Worm (Caenorhabditis elegans) whole organism, L1 larva: ENCODE data around the gene cdka-1.

Experiments used
- C04F5.9 ChIP-seq: sonication (generic microtip); optimal IDR thresholded peaks from 2 replicates; lab custom pipeline; 2016; ENCODE audit warnings: missing genetic modification characterization, missing compliant biosample characterization
- C16A3.4 ChIP-seq: fragments of 150-350 bp; optimal IDR thresholded peaks from 2 replicates; lab custom pipeline; 2014; ENCODE audit warnings: missing biosample characterization, missing genetic modification characterization
- F16B12.6 ChIP-seq: fragments of 150-350 bp; optimal IDR thresholded peaks from 2 replicates; lab custom pipeline; 2014; ENCODE audit warnings: missing biosample characterization, missing genetic modification characterization
- alr-1 ChIP-seq: fragments of 200-800 bp; sonication (Bioruptor generic); optimal IDR thresholded peaks from 2 replicates; lab custom pipeline; 2018; ENCODE audit warnings: borderline replicate concordance, mild to moderate bottlenecking, missing genetic modification characterization, missing compliant biosample characterization
- ceh-63 ChIP-seq: fragments of 200-800 bp; sonication (Bioruptor generic); optimal IDR thresholded peaks from 2 replicates; lab custom pipeline; 2018; ENCODE audit warnings: mild to moderate bottlenecking, missing genetic modification characterization, missing compliant biosample characterization
- ceh-8 ChIP-seq: fragments of 200-800 bp; sonication (Bioruptor generic); optimal IDR thresholded peaks from 2 replicates; lab custom pipeline; 2018; ENCODE audit warnings: mild to moderate bottlenecking, missing genetic modification characterization, moderate library complexity, missing compliant biosample characterization
- ceh-82 ChIP-seq, 3 experiments: fragments of 150-350 bp in 1 of 3; sonication (generic microtip) in 2 of 3; optimal IDR thresholded peaks; 2 replicates each; lab custom pipeline; 2014 to 2017; ENCODE audit warnings: missing biosample characterization in 3 of 3, missing genetic modification characterization in 3 of 3
- ceh-90 ChIP-seq: sonication (generic microtip); optimal IDR thresholded peaks from 2 replicates; lab custom pipeline; 2016; ENCODE audit warnings: missing genetic modification characterization, missing compliant biosample characterization
- ces-1 ChIP-seq: fragments of 150-350 bp; optimal IDR thresholded peaks from 2 replicates; lab custom pipeline; 2014; ENCODE audit warnings: missing biosample characterization, missing genetic modification reagents, missing genetic modification characterization
- dpl-1 ChIP-seq, 3 experiments: fragments of 150-350 bp in 2 of 3; sonication (generic microtip) in 1 of 3; optimal IDR thresholded peaks; 2 replicates each; lab custom pipeline; 2014 to 2017; ENCODE audit warnings: missing biosample characterization in 3 of 3, missing genetic modification characterization in 3 of 3, missing genetic modification reagents in 3 of 3
- dsc-1 ChIP-seq: sonication (generic microtip); optimal IDR thresholded peaks from 2 replicates; lab custom pipeline; 2016; ENCODE audit warnings: mild to moderate bottlenecking, missing genetic modification characterization, missing compliant biosample characterization
- efl-1 ChIP-seq, 4 experiments: fragments of 150-350 bp; optimal IDR thresholded peaks in 3 of 4; peaks in 1 of 4; 1 replicate in 1 of 4; 2 replicates in 3 of 4; lab custom pipeline; 2014; ENCODE audit warnings: missing biosample characterization in 2 of 4, missing genetic modification characterization in 2 of 4, missing genetic modification reagents in 2 of 4
- egl-13 ChIP-seq: sonication (generic microtip); optimal IDR thresholded peaks from 2 replicates; lab custom pipeline; 2016; ENCODE audit warnings: missing genotype, missing genetic modification reagents, missing genetic modification characterization, missing compliant biosample characterization
- egl-27 ChIP-seq, 2 experiments: fragments of 150-350 bp in 1 of 2; sonication (generic microtip); optimal IDR thresholded peaks; 3 replicates each; lab custom pipeline; 2017 to 2018; ENCODE audit warnings: missing biosample characterization in 2 of 2, missing genetic modification characterization in 2 of 2, missing genetic modification reagents in 2 of 2
- elt-2 ChIP-seq: sonication (generic microtip); optimal IDR thresholded peaks from 2 replicates; lab custom pipeline; 2016; ENCODE audit warnings: missing genetic modification characterization, mild to moderate bottlenecking, inconsistent platforms, missing compliant biosample characterization, missing genetic modification reagents
- elt-3 ChIP-seq, 6 experiments: fragments of 150-350 bp in 1 of 6; sonication (generic microtip); optimal IDR thresholded peaks; 2 replicates each; lab custom pipeline; 2017 to 2018; ENCODE audit warnings: missing biosample characterization in 6 of 6, missing genetic modification characterization in 6 of 6, inconsistent platforms in 1 of 6
- ets-5 ChIP-seq: fragments of 200-800 bp; sonication (Bioruptor generic); IDR thresholded peaks from 2 replicates; pipeline ENCODE4 v1.3.6; 2022; ENCODE audit warnings: missing genetic modification characterization, missing compliant biosample characterization
- fkh-10 ChIP-seq: sonication (generic microtip); optimal IDR thresholded peaks from 2 replicates; lab custom pipeline; 2017; ENCODE audit warnings: missing biosample characterization, missing genetic modification reagents, missing genetic modification characterization
- fkh-8 ChIP-seq: sonication (generic microtip); optimal IDR thresholded peaks from 2 replicates; lab custom pipeline; 2016; ENCODE audit warnings: mild to moderate bottlenecking, missing genetic modification characterization, missing compliant biosample characterization
- fos-1 ChIP-seq: fragments of 150-350 bp; optimal IDR thresholded peaks from 2 replicates; lab custom pipeline; 2014; ENCODE audit warnings: missing biosample characterization, missing genetic modification characterization
- hlh-4 ChIP-seq: sonication (generic microtip); optimal IDR thresholded peaks from 2 replicates; lab custom pipeline; 2016; ENCODE audit warnings: mild to moderate bottlenecking, missing genetic modification characterization, missing compliant biosample characterization
- hpl-2 ChIP-seq: fragments of 150-350 bp; optimal IDR thresholded peaks from 2 replicates; lab custom pipeline; 2014; ENCODE audit warnings: missing biosample characterization, missing genetic modification reagents, missing genetic modification characterization
- jun-1 ChIP-seq: fragments of 150-350 bp; optimal IDR thresholded peaks from 2 replicates; lab custom pipeline; 2014; ENCODE audit warnings: missing biosample characterization, missing genetic modification reagents, missing genetic modification characterization
- lin-14 ChIP-seq: fragments of 200-800 bp; sonication (Bioruptor generic); optimal IDR thresholded peaks from 2 replicates; lab custom pipeline; 2018; ENCODE audit warnings: mild to moderate bottlenecking, missing genetic modification characterization, moderate library complexity, missing compliant biosample characterization
- lin-35 ChIP-seq, 2 experiments: fragments of 150-350 bp; optimal IDR thresholded peaks; 2 replicates each; lab custom pipeline; 2014; ENCODE audit warnings: missing biosample characterization in 2 of 2, missing genetic modification characterization in 2 of 2, missing genetic modification reagents in 2 of 2
- lin-39 ChIP-seq: fragments of 150-350 bp; optimal IDR thresholded peaks from 2 replicates; lab custom pipeline; 2014; ENCODE audit warnings: missing biosample characterization, missing genetic modification reagents, missing genetic modification characterization
- lir-3 ChIP-seq: sonication (generic microtip); optimal IDR thresholded peaks from 2 replicates; lab custom pipeline; 2016; ENCODE audit warnings: mild to moderate bottlenecking, missing genetic modification characterization, moderate library complexity, missing compliant biosample characterization; ENCODE audit not compliant: poor library complexity
- mdl-1 ChIP-seq, 2 experiments: fragments of 150-350 bp; optimal IDR thresholded peaks; 2 replicates each; lab custom pipeline; 2014 to 2017; ENCODE audit warnings: missing biosample characterization in 2 of 2, missing genetic modification characterization in 2 of 2, inconsistent platforms in 1 of 2
- mef-2 ChIP-seq: fragments of 150-350 bp; optimal IDR thresholded peaks from 2 replicates; lab custom pipeline; 2014; ENCODE audit warnings: missing biosample characterization, missing genetic modification characterization
- nhr-12 ChIP-seq: sonication (generic microtip); optimal IDR thresholded peaks from 2 replicates; lab custom pipeline; 2017; ENCODE audit warnings: missing biosample characterization, missing genetic modification characterization
- nhr-19 ChIP-seq: fragments of 200-800 bp; sonication (Bioruptor generic); conservative IDR thresholded peaks from 2 replicates; pipeline ENCODE4 v1.3.6; 2022; ENCODE audit warnings: missing genetic modification characterization, missing compliant biosample characterization
- nhr-47 ChIP-seq: sonication (generic microtip); optimal IDR thresholded peaks from 2 replicates; lab custom pipeline; 2016; ENCODE audit warnings: mild to moderate bottlenecking, missing genetic modification characterization, moderate library complexity, missing compliant biosample characterization
- nhr-77 ChIP-seq: fragments of 150-350 bp; optimal IDR thresholded peaks from 2 replicates; lab custom pipeline; 2014; ENCODE audit warnings: missing biosample characterization, missing genetic modification characterization
- nhr-84 ChIP-seq: sonication (generic microtip); optimal IDR thresholded peaks from 2 replicates; lab custom pipeline; 2017; ENCODE audit warnings: missing biosample characterization, missing genetic modification characterization
- pax-3 ChIP-seq: fragments of 200-800 bp; sonication (Bioruptor generic); optimal IDR thresholded peaks from 2 replicates; lab custom pipeline; 2018; ENCODE audit warnings: mild to moderate bottlenecking, missing genetic modification characterization, moderate library complexity, missing compliant biosample characterization
- pqm-1 ChIP-seq: sonication (generic microtip); optimal IDR thresholded peaks from 3 replicates; lab custom pipeline; 2017; ENCODE audit warnings: missing biosample characterization, missing genetic modification characterization
- rnt-1 ChIP-seq: sonication (generic microtip); optimal IDR thresholded peaks from 2 replicates; lab custom pipeline; 2016; ENCODE audit warnings: mild to moderate bottlenecking, missing genetic modification characterization, moderate library complexity, missing compliant biosample characterization
- skn-1 ChIP-seq: fragments of 150-350 bp; optimal IDR thresholded peaks from 2 replicates; lab custom pipeline; 2014; ENCODE audit warnings: missing biosample characterization, missing genetic modification characterization
- snpc-4 ChIP-seq: fragments of 150-350 bp; optimal IDR thresholded peaks from 2 replicates; lab custom pipeline; 2014; ENCODE audit warnings: missing biosample characterization, missing genetic modification characterization
- sox-4 ChIP-seq: sonication (generic microtip); optimal IDR thresholded peaks from 2 replicates; lab custom pipeline; 2016; ENCODE audit warnings: missing genetic modification characterization, missing compliant biosample characterization
- sptf-1 ChIP-seq: fragments of 150-350 bp; optimal IDR thresholded peaks from 2 replicates; lab custom pipeline; 2014; ENCODE audit warnings: missing biosample characterization, missing genetic modification characterization
- sup-37 ChIP-seq: fragments of 200-800 bp; sonication (Bioruptor generic); optimal IDR thresholded peaks from 2 replicates; lab custom pipeline; 2018; ENCODE audit warnings: mild to moderate bottlenecking, missing genetic modification characterization, missing compliant biosample characterization
- tbx-2 ChIP-seq: sonication (generic microtip); optimal IDR thresholded peaks from 2 replicates; lab custom pipeline; 2016; ENCODE audit warnings: missing genetic modification characterization, missing compliant biosample characterization
- tlp-1 ChIP-seq: fragments of 150-350 bp; optimal IDR thresholded peaks from 2 replicates; lab custom pipeline; 2014; ENCODE audit warnings: missing biosample characterization, missing genetic modification characterization
- unc-30 ChIP-seq: sonication (generic microtip); optimal IDR thresholded peaks from 2 replicates; lab custom pipeline; 2017; ENCODE audit warnings: missing biosample characterization, missing genetic modification characterization
- unc-62 ChIP-seq: fragments of 150-350 bp; optimal IDR thresholded peaks from 2 replicates; lab custom pipeline; 2014; ENCODE audit warnings: missing biosample characterization, missing genetic modification reagents, missing genetic modification characterization
- unc-86 ChIP-seq: sonication (generic microtip); optimal IDR thresholded peaks from 2 replicates; lab custom pipeline; 2016; ENCODE audit warnings: missing genetic modification characterization, missing compliant biosample characterization
- vab-15 ChIP-seq: sonication (generic microtip); optimal IDR thresholded peaks from 2 replicates; lab custom pipeline; 2017; ENCODE audit warnings: missing genotype, mild to moderate bottlenecking, missing genetic modification characterization, missing compliant biosample characterization
- xbp-1 ChIP-seq: sonication (generic microtip); optimal IDR thresholded peaks from 2 replicates; lab custom pipeline; 2016; ENCODE audit warnings: missing genetic modification characterization, missing compliant biosample characterization
- zag-1 ChIP-seq: fragments of 150-350 bp; optimal IDR thresholded peaks from 2 replicates; lab custom pipeline; 2014; ENCODE audit warnings: missing biosample characterization, missing genetic modification characterization
- ztf-11 ChIP-seq, 2 experiments: sonication (generic microtip); optimal IDR thresholded peaks; 2 replicates each; lab custom pipeline; 2016 to 2017; ENCODE audit warnings: missing genetic modification characterization in 2 of 2, missing biosample characterization in 1 of 2, missing compliant biosample characterization in 1 of 2
- ztf-4 ChIP-seq: fragments of 150-350 bp; optimal IDR thresholded peaks from 2 replicates; lab custom pipeline; 2014; ENCODE audit warnings: missing biosample characterization, missing genetic modification characterization

Gene cdka-1

DNA sequence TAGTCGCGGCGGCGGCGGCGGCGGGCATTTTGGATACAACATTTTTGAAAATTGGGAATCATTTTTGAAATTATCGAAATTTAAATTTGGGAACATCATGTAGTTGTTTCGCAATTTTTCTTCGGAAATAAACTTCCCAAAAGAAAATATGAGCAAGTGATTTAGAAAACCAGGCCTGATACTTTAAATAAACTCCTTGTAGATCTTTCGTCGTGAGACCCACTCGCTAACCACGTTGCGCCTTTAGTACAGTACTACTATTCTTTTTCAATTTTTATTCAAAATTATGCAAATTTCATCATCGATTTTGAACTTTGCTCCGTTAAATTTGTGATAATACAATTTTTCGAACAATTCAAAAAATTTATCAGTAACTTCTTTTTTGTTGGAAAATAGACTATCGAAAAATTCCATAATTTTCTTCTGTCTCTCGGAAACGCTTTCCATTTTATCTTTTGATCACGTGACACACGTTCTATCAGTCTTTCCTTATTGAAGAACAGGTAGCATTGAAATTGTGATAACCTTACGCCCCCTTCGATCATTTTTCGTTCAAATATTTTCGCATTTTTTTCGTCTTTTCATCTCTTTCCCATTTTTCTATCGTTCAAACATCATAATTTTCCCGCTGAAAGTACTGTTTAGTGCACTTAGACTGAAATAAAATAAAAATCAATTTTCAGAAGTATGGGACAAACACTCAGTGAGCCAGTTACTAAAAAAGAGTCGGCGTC is 8.6 kb upstream of the cdka-1 start, which contains the start of gene ppm-2 (continued):
- peak; percentile 39; the same call in 1 of the 2 replicates for TF ChIP-seq nhr-19 (GFP tag; lab: Robert Waterston, UW)
- TF ChIP-seq nhr-77, result no peak
- no peak for TF ChIP-seq ceh-90
- TF ChIP-seq nhr-12 (tag; lab: Kevin White, UChicago), result no peak
- TF ChIP-seq ceh-8 (GFP tag; lab: Kevin White, UChicago), result no peak
- TF ChIP-seq tbx-2 (tag; lab: Kevin White, UChicago), result no peak
- no peak for TF ChIP-seq F16B12.6 (tag; lab: Kevin White, UChicago)
- no peak for TF ChIP-seq C04F5.9
- TF ChIP-seq elt-2 (tag; lab: Kevin White, UChicago), result peak; percentile 44
- TF ChIP-seq zag-1 (tag; lab: Kevin White, UChicago), result no peak
- no peak for TF ChIP-seq dsc-1 (tag; lab: Kevin White, UChicago)
- TF ChIP-seq egl-13 (tag; lab: Kevin White, UChicago), result no peak
- TF ChIP-seq pqm-1 (tag; lab: Kevin White, UChicago), result no peak
- no peak for TF ChIP-seq ztf-11 (tag; optimal IDR thresholded peaks at IDR 0.05; lab: Kevin White, UChicago)
- no peak for TF ChIP-seq pax-3 (tag; lab: Kevin White, UChicago)
- TF ChIP-seq vab-15 (tag; lab: Kevin White, UChicago), result no peak
- no peak for TF ChIP-seq unc-86 (tag; lab: Kevin White, UChicago)
- no peak for TF ChIP-seq unc-30
- TF ChIP-seq C16A3.4 (tag; lab: Kevin White, UChicago), result no peak
- no peak for TF ChIP-seq lin-14 (GFP tag; lab: Kevin White, UChicago)
- no peak for TF ChIP-seq sptf-1 (tag; lab: Kevin White, UChicago)
- TF ChIP-seq jun-1, result no peak
- TF ChIP-seq sox-4 (tag; lab: Kevin White, UChicago), result no peak
- no peak for TF ChIP-seq egl-27 (tag; optimal IDR thresholded peaks at IDR 0.05; lab: Kevin White, UChicago)
- no peak for TF ChIP-seq hlh-4 (tag; lab: Kevin White, UChicago)
- no peak for TF ChIP-seq efl-1 (optimal IDR thresholded peaks at IDR 0.05; lab: Kevin White, UChicago)
- TF ChIP-seq efl-1 (GFP tag; optimal IDR thresholded peaks at IDR 0.05 in 1 of 2; lab: Kevin White, UChicago), result peak in 1 of 2 experiments; percentile 37
- TF ChIP-seq ces-1 (GFP tag; lab: Kevin White, UChicago), result no peak
- no peak for TF ChIP-seq fos-1
- TF ChIP-seq mdl-1 (tag; optimal IDR thresholded peaks at IDR 0.05; lab: Kevin White, UChicago), result no peak
- TF ChIP-seq rnt-1 (tag; lab: Kevin White, UChicago), result no peak
- TF ChIP-seq nhr-47 (tag; lab: Kevin White, UChicago), result no peak
- no peak for TF ChIP-seq ztf-4 (tag; lab: Kevin White, UChicago)
- no peak for TF ChIP-seq sup-37 (GFP tag; lab: Kevin White, UChicago)
- TF ChIP-seq unc-62, result no peak
- no peak for TF ChIP-seq lin-39 (tag; lab: Kevin White, UChicago)
- no peak for TF ChIP-seq nhr-84 (tag; lab: Kevin White, UChicago)
- TF ChIP-seq alr-1 (tag; lab: Kevin White, UChicago), result no peak
- peak in 1 of 2 experiments; percentile 27 for TF ChIP-seq lin-35 (GFP tag; optimal IDR thresholded peaks at IDR 0.05; lab: Kevin White, UChicago)
- no peak for TF ChIP-seq fkh-8 (tag; lab: Kevin White, UChicago)
- no peak for TF ChIP-seq lir-3 (tag; lab: Kevin White, UChicago)
- TF ChIP-seq mef-2 (tag; lab: Kevin White, UChicago), result no peak
- no peak for TF ChIP-seq ets-5 (GFP tag; lab: Robert Waterston, UW)
- no peak for TF ChIP-seq fkh-10 (GFP tag; lab: Kevin White, UChicago)
- no peak for TF ChIP-seq ceh-63 (GFP tag; lab: Kevin White, UChicago)
- TF ChIP-seq tlp-1 (tag; lab: Kevin White, UChicago), result no peak
- no peak for TF ChIP-seq hpl-2
- no peak for TF ChIP-seq skn-1 (tag; lab: Kevin White, UChicago)
- TF ChIP-seq xbp-1 (tag; lab: Kevin White, UChicago), result no peak
- no peak for TF ChIP-seq ceh-82 (tag; optimal IDR thresholded peaks at IDR 0.05; lab: Kevin White, UChicago)
- TF ChIP-seq dpl-1 (GFP tag; optimal IDR thresholded peaks at IDR 0.05; lab: Kevin White, UChicago), result no peak
- peak in 2 of 6 experiments; percentile 13 to 61 for TF ChIP-seq elt-3 (tag; optimal IDR thresholded peaks at IDR 0.05; lab: Kevin White, UChicago)
- TF ChIP-seq snpc-4 (tag; lab: Kevin White, UChicago), result no peak
- TF ChIP-seq, all 84 proteins: peak for 8
